Fruit fly (Drosophila melanogaster): ENCODE measurements around the gene Reepl1.
"Not testable (repeated sequence)": the region's sequence is repeated elsewhere in the genome, so short reads cannot be mapped to it uniquely, and the experiment has no call there.

- TF ChIP-seq psq, Myc, h, Sin3A (optimal IDR thresholded peaks at IDR 0.05): not testable (repeated sequence)
Measured at dm6 chrX:11599589-11599988, 27.1 kb downstream of the Reepl1 start, which contains the start of gene rho-4.
